Worm (Caenorhabditis elegans) whole organism, L3 larva: ENCODE measurements around the gene srab-22.

Experiments used
- R02D3.7 ChIP-seq: fragments of 150-350 bp; optimal IDR thresholded peaks from 2 replicates; lab custom pipeline; 2014; ENCODE audit warnings: missing biosample characterization, missing genetic modification characterization
- ZK546.5 ChIP-seq: sonication (generic microtip); optimal IDR thresholded peaks from 2 replicates; lab custom pipeline; 2017; ENCODE audit warnings: missing biosample characterization, missing genetic modification characterization
- ama-1 ChIP-seq: fragments of 150-350 bp; optimal IDR thresholded peaks from 2 replicates; lab custom pipeline; 2018
- ceh-28 ChIP-seq: fragments of 150-350 bp; optimal IDR thresholded peaks from 2 replicates; lab custom pipeline; 2014; ENCODE audit warnings: missing biosample characterization, missing genetic modification reagents, missing genetic modification characterization
- ceh-82 ChIP-seq: fragments of 150-350 bp; optimal IDR thresholded peaks from 2 replicates; lab custom pipeline; 2014; ENCODE audit warnings: missing biosample characterization, missing genetic modification characterization
- ceh-9 ChIP-seq: sonication (generic microtip); optimal IDR thresholded peaks from 2 replicates; lab custom pipeline; 2018; ENCODE audit warnings: missing biosample characterization, missing genetic modification characterization
- daf-12 ChIP-seq: fragments of 150-350 bp; optimal IDR thresholded peaks from 2 replicates; lab custom pipeline; 2014; ENCODE audit warnings: missing biosample characterization, missing genetic modification reagents, missing genetic modification characterization
- egl-27 ChIP-seq: sonication (generic microtip); optimal IDR thresholded peaks from 4 replicates; lab custom pipeline; 2017; ENCODE audit warnings: missing biosample characterization, missing genetic modification reagents, missing genetic modification characterization
- elt-2 ChIP-seq: sonication (generic microtip); optimal IDR thresholded peaks from 2 replicates; lab custom pipeline; 2016; ENCODE audit warnings: missing genetic modification reagents, mild to moderate bottlenecking, missing genetic modification characterization, missing compliant biosample characterization
- elt-3 ChIP-seq, 3 experiments: fragments of 150-350 bp in 1 of 3; sonication (generic microtip) in 2 of 3; optimal IDR thresholded peaks; 2 replicates in 2 of 3; 4 replicates in 1 of 3; lab custom pipeline; 2014 to 2017; ENCODE audit warnings: missing biosample characterization in 3 of 3, missing genetic modification characterization in 3 of 3
- fkh-2 ChIP-seq: fragments of 150-350 bp; optimal IDR thresholded peaks from 2 replicates; lab custom pipeline; 2014; ENCODE audit warnings: missing biosample characterization, missing genetic modification reagents, missing genetic modification characterization
- fos-1 ChIP-seq: fragments of 150-350 bp; optimal IDR thresholded peaks from 2 replicates; lab custom pipeline; 2014; ENCODE audit warnings: missing biosample characterization, missing genetic modification characterization
- hmg-11 ChIP-seq: sonication (generic microtip); optimal IDR thresholded peaks from 2 replicates; lab custom pipeline; 2016; ENCODE audit warnings: missing genetic modification characterization, missing compliant biosample characterization
- jun-1 ChIP-seq: fragments of 150-350 bp; optimal IDR thresholded peaks from 2 replicates; lab custom pipeline; 2014; ENCODE audit warnings: missing biosample characterization, missing genetic modification reagents, missing genetic modification characterization
- lin-15B ChIP-seq: fragments of 150-350 bp; optimal IDR thresholded peaks from 2 replicates; lab custom pipeline; 2014; ENCODE audit warnings: missing biosample characterization, missing genetic modification characterization
- lin-39 ChIP-seq: fragments of 150-350 bp; optimal IDR thresholded peaks from 2 replicates; lab custom pipeline; 2018; ENCODE audit warnings: missing biosample characterization, missing genetic modification reagents, missing genetic modification characterization
- lsy-12 ChIP-seq: sonication (generic microtip); optimal IDR thresholded peaks from 2 replicates; lab custom pipeline; 2016; ENCODE audit warnings: mild to moderate bottlenecking, missing genetic modification characterization, missing compliant biosample characterization
- mdl-1 ChIP-seq: fragments of 150-350 bp; optimal IDR thresholded peaks from 2 replicates; lab custom pipeline; 2014; ENCODE audit warnings: missing biosample characterization, missing genetic modification characterization
- nfya-1 ChIP-seq: sonication (generic microtip); optimal IDR thresholded peaks from 2 replicates; lab custom pipeline; 2017; ENCODE audit warnings: missing genetic modification characterization, mild to moderate bottlenecking, missing compliant biosample characterization, antibody characterized with exemption, moderate library complexity; ENCODE audit not compliant: insufficient read depth
- nhr-11 ChIP-seq: fragments of 150-350 bp; optimal IDR thresholded peaks from 2 replicates; lab custom pipeline; 2014; ENCODE audit warnings: missing biosample characterization, missing genetic modification characterization
- nhr-12 ChIP-seq: fragments of 150-350 bp; optimal IDR thresholded peaks from 2 replicates; lab custom pipeline; 2014; ENCODE audit warnings: missing biosample characterization, missing genetic modification characterization
- nhr-23 ChIP-seq: fragments of 150-350 bp; optimal IDR thresholded peaks from 2 replicates; lab custom pipeline; 2014; ENCODE audit warnings: missing biosample characterization, missing genetic modification reagents, missing genetic modification characterization
- nhr-237 ChIP-seq: fragments of 150-350 bp; optimal IDR thresholded peaks from 2 replicates; lab custom pipeline; 2014; ENCODE audit warnings: missing biosample characterization, missing genetic modification characterization
- nhr-28 ChIP-seq: fragments of 150-350 bp; optimal IDR thresholded peaks from 2 replicates; lab custom pipeline; 2014; ENCODE audit warnings: missing biosample characterization, missing genetic modification characterization
- nhr-43 ChIP-seq: sonication (generic microtip); optimal IDR thresholded peaks from 2 replicates; lab custom pipeline; 2016; ENCODE audit warnings: mild to moderate bottlenecking, missing genetic modification characterization, missing compliant biosample characterization; ENCODE audit not compliant: poor library complexity, severe bottlenecking
- nhr-67 ChIP-seq: fragments of 150-350 bp; optimal IDR thresholded peaks from 2 replicates; lab custom pipeline; 2014; ENCODE audit warnings: missing biosample characterization, missing genetic modification characterization
- nhr-76 ChIP-seq: fragments of 150-350 bp; sonication (generic microtip); optimal IDR thresholded peaks from 5 replicates; lab custom pipeline; 2014; ENCODE audit warnings: missing biosample characterization, missing genetic modification characterization
- nhr-77 ChIP-seq: fragments of 150-350 bp; optimal IDR thresholded peaks from 2 replicates; lab custom pipeline; 2014; ENCODE audit warnings: missing biosample characterization, missing genetic modification characterization
- pqm-1 ChIP-seq: fragments of 150-350 bp; optimal IDR thresholded peaks from 2 replicates; lab custom pipeline; 2017; ENCODE audit warnings: missing biosample characterization, missing genetic modification characterization, inconsistent platforms
- tbx-2 ChIP-seq: sonication (generic microtip); optimal IDR thresholded peaks from 2 replicates; lab custom pipeline; 2016; ENCODE audit warnings: mild to moderate bottlenecking, missing genetic modification characterization, missing compliant biosample characterization
- unc-39 ChIP-seq: sonication (generic microtip); optimal IDR thresholded peaks from 4 replicates; lab custom pipeline; 2017; ENCODE audit warnings: missing biosample characterization, missing genetic modification characterization
- unc-62 ChIP-seq: fragments of 150-350 bp; sonication (generic microtip); optimal IDR thresholded peaks from 4 replicates; lab custom pipeline; 2014; ENCODE audit warnings: missing biosample characterization, missing genetic modification reagents, missing genetic modification characterization
- zag-1 ChIP-seq: fragments of 150-350 bp; optimal IDR thresholded peaks from 2 replicates; lab custom pipeline; 2014; ENCODE audit warnings: missing biosample characterization, missing genetic modification characterization
- ztf-4 ChIP-seq: fragments of 150-350 bp; optimal IDR thresholded peaks from 2 replicates; lab custom pipeline; 2014; ENCODE audit warnings: missing biosample characterization, missing genetic modification characterization

srab-22 gene

DNA sequence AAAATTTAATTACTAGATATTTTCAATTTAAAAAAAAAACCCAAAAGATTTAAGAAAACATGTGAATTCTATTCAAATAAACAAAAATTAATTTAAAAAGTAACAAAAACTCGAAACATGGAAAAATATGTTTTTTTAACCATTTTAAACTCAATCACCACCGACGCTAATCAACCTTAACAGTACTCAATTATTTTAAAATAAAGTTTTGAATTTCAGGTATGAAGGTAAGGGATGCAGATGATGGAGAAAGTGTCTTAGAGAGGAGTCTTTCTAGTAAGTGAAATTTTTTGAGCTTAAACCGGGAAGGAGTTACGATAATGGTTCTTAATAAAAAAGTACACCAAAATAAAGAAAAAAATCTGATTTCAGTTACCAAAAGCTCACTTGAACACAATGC, 37.3 kb downstream of the srab-22 start, which contains the start of gene slc-28.1:
TSS of gene slc-28.1 (plus strand) at position 301 of the 400 bp plus-strand sequence.
- TF ChIP-seq nhr-67 (tag; lab: Kevin White, UChicago) (no peak), nhr-237 (tag; lab: Kevin White, UChicago) (no peak), nhr-11 (tag; lab: Kevin White, UChicago) (no peak), elt-3 (tag; optimal IDR thresholded peaks at IDR 0.05; lab: Kevin White, UChicago) (no peak), ztf-4 (no peak), nhr-12 (no peak), daf-12 (tag; lab: Kevin White, UChicago) (no peak), lsy-12 (no peak), nhr-76 (tag; lab: Kevin White, UChicago) (no peak), ceh-9 (tag; lab: Kevin White, UChicago) (no peak), tbx-2 (tag; lab: Kevin White, UChicago) (no peak), mdl-1 (tag; lab: Kevin White, UChicago) (no peak), ceh-82 (no peak), egl-27 (tag; lab: Kevin White, UChicago) (no peak), pqm-1 (tag; lab: Kevin White, UChicago) (no peak)
- TF ChIP-seq, all 47 proteins: peak for 0

DNA sequence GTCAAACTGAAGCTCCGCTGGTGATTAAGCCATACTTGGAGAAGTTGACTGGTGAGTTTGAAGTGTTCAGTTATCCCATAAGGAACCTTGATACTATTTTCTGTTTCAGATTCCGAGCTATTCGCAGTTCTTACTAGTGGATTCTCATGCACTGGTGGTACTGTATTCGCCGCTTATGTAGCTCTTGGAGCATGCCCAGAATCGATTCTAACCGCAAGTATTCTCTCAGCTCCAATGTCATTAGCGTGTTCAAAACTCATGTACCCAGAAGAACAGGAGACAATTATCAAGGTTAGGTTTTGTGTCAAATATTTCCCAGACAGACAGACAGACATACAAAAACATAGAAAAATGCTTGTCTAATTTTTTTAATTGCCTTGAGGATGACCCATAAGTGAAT, 38.7 kb downstream of the srab-22 start:
- no peak for TF ChIP-seq pqm-1 (tag; lab: Kevin White, UChicago)
- no peak for TF ChIP-seq lin-15B (tag; lab: Kevin White, UChicago)
- TF ChIP-seq nhr-77 (tag; lab: Kevin White, UChicago): no peak
- TF ChIP-seq zag-1 (tag; lab: Kevin White, UChicago): no peak
- no peak for TF ChIP-seq hmg-11 (tag; lab: Kevin White, UChicago)
- TF ChIP-seq tbx-2 (tag; lab: Kevin White, UChicago): no peak
- no peak for TF ChIP-seq nhr-237 (tag; lab: Kevin White, UChicago)
- TF ChIP-seq fkh-2 (tag; lab: Kevin White, UChicago): no peak
- TF ChIP-seq ama-1: no peak
- TF ChIP-seq ceh-28: no peak
- no peak for TF ChIP-seq nhr-43 (tag; lab: Kevin White, UChicago)
- TF ChIP-seq ZK546.5 (tag; lab: Kevin White, UChicago): no peak
- TF ChIP-seq nhr-23: no peak
- TF ChIP-seq nfya-1: no peak
- no peak for TF ChIP-seq R02D3.7
- no peak for TF ChIP-seq unc-39 (tag; lab: Kevin White, UChicago)
- TF ChIP-seq egl-27 (tag; lab: Kevin White, UChicago): no peak
- TF ChIP-seq daf-12 (tag; lab: Kevin White, UChicago): no peak
- no peak for TF ChIP-seq fos-1 (tag; lab: Kevin White, UChicago)

DNA sequence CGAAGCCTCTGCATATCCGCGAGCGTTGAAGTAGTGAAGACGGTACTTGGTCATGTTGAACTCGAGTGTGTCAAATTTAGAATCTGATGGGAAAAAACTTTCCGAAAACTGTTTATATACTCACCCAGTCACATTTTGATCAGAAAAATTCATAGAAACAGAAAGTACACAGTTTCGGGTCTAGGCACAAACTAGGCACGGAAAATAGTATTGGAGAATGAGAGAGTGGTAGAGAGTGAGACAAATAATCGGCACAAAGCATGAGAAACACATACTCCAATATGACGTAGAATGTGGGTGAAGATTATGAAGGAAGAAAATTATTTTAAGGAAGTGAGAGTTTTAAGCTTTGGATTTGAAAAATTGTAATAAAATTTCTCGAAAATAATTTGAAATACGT, 42.3 kb downstream of the srab-22 start, which contains the start of gene gst-33:
TSS of gene gst-33 (minus strand) at position 127 of the 400 bp plus-strand sequence.
- TF ChIP-seq lin-39 (tag; lab: Kevin White, UChicago) (no peak), elt-2 (tag; lab: Kevin White, UChicago) (peak; percentile 63), ceh-28 (peak; percentile 4), daf-12 (tag; lab: Kevin White, UChicago) (no peak), ceh-82 (no peak), R02D3.7 (no peak), nhr-43 (tag; lab: Kevin White, UChicago) (peak; percentile 18), pqm-1 (tag; lab: Kevin White, UChicago) (peak; percentile 67), nhr-76 (tag; lab: Kevin White, UChicago) (no peak)

DNA sequence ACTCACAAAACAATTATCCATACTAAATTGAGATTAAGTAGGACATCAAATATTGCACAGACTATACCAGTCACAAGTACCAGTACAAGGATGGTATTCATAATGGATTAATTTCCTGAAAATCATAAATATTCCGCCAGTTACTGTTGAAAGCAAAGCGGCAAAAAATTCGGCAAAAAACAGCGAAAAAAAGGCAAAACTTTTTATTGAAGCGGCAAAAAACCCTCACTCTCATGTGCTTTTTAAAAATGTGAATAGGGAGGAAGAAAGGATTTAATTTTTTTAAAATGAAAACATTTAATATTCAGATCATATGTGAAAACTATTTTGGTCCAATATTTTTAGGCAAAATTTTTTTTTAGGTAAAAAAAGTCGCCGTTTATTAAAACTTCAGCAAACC, 44.6 kb downstream of the srab-22 start, which contains the start of gene srbc-29:
TSS of gene srbc-29 (minus strand) at position 101 of the 400 bp plus-strand sequence.
- no peak for TF ChIP-seq daf-12 (tag; lab: Kevin White, UChicago)
- no peak for TF ChIP-seq nhr-67 (tag; lab: Kevin White, UChicago)
- no peak for TF ChIP-seq unc-62 (GFP tag; lab: Kevin White, UChicago)
- TF ChIP-seq nhr-11 (tag; lab: Kevin White, UChicago): no peak
- no peak for TF ChIP-seq jun-1 (tag; lab: Kevin White, UChicago)
- TF ChIP-seq ceh-9 (tag; lab: Kevin White, UChicago): no peak
- TF ChIP-seq elt-2 (tag; lab: Kevin White, UChicago): no peak
- TF ChIP-seq zag-1 (tag; lab: Kevin White, UChicago): no peak

DNA sequence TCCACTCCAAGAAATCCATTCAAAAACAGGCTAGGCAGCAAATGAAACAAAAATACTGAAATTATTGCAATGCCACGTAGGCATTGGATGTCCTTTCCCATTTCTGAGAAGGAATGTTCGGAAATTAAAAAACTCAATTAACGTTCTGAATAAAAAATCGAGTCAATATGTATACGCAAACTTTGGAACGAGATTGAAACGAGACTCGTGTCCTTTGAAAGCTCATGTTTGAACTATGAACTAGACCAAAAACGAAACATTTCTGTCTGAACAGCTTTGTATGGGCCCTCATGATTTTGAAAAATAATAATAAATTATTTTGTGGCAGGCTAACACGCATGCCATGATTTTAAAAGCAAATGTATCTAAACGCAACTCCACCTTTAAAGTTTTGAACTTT, 48.8 kb downstream of the srab-22 start, which contains the start of gene oac-2:
TSS of gene oac-2 (minus strand) at position 101 of the 400 bp plus-strand sequence.
- TF ChIP-seq nhr-237 (tag; lab: Kevin White, UChicago) (no peak), elt-3 (tag; optimal IDR thresholded peaks at IDR 0.05; lab: Kevin White, UChicago) (no peak), jun-1 (tag; lab: Kevin White, UChicago) (no peak), nhr-23 (no peak), nhr-77 (tag; lab: Kevin White, UChicago) (no peak), lin-15B (tag; lab: Kevin White, UChicago) (no peak), fkh-2 (tag; lab: Kevin White, UChicago) (no peak), nhr-28 (tag; lab: Kevin White, UChicago) (no peak)
